Worm (Caenorhabditis elegans) whole organism, early embryonic: ENCODE measurements around the gene C32H11.4.

Experiments used
- ama-1 ChIP-seq: fragments of 150-350 bp; optimal IDR thresholded peaks from 2 replicates; lab custom pipeline; 2014
- flt-1 ChIP-seq: fragments of 200-800 bp; sonication (Bioruptor generic); IDR thresholded peaks from 2 replicates; pipeline ENCODE4 v1.3.6; 2022; ENCODE audit warnings: missing genetic modification characterization, missing compliant biosample characterization
- hnd-1 ChIP-seq: sonication (generic microtip); optimal IDR thresholded peaks from 2 replicates; lab custom pipeline; 2016; ENCODE audit warnings: missing genetic modification characterization, missing compliant biosample characterization
- sea-1 ChIP-seq: fragments of 200-800 bp; sonication (Bioruptor generic); conservative IDR thresholded peaks from 2 replicates; pipeline ENCODE4 v1.3.6; 2022; ENCODE audit warnings: missing genetic modification characterization, missing compliant biosample characterization
- tbx-37 ChIP-seq: fragments of 200-800 bp; sonication (Bioruptor generic); conservative IDR thresholded peaks from 2 replicates; pipeline ENCODE4 v1.3.6; 2022; ENCODE audit warnings: missing genetic modification reagents, missing genetic modification characterization, missing compliant biosample characterization
- tra-4 ChIP-seq: sonication (generic microtip); optimal IDR thresholded peaks from 2 replicates; lab custom pipeline; 2017; ENCODE audit warnings: missing genetic modification characterization, missing compliant biosample characterization

- no peak for TF ChIP-seq ama-1 (lab: Kevin White, UChicago)
- TF ChIP-seq flt-1: no peak
- no peak for TF ChIP-seq tra-4 (tag; lab: Kevin White, UChicago)
- TF ChIP-seq hnd-1 (tag; lab: Kevin White, UChicago): no peak
- TF ChIP-seq tbx-37: no peak
- no peak for TF ChIP-seq sea-1 (GFP tag; lab: Robert Waterston, UW)
Measured at ce11 chrIV:12896371-12896882, 24.6 kb upstream of the C32H11.4 start, which contains the start of gene K08D8.7.
